Fruit fly (Drosophila melanogaster) whole organism, pupa: ENCODE measurements around the gene Aprt.
A peak's percentile ranks its signal among the peaks of the same experiment; 100 is the strongest.

Experiments used
- CG10348 ChIP-seq: fragments of 200-800 bp; sonication (Bioruptor generic); IDR thresholded peaks from 2 replicates; pipeline ENCODE4 v1.3.6; 2022; ENCODE audit warnings: missing biosample characterization, missing genetic modification characterization
- CG13204 ChIP-seq: fragments of 200-800 bp; sonication (Bioruptor generic); optimal IDR thresholded peaks from 2 replicates; lab custom pipeline; 2018; ENCODE audit warnings: missing biosample characterization, mild to moderate bottlenecking, missing genetic modification characterization, moderate library complexity
- CG34367 ChIP-seq: fragments of 200-800 bp; sonication (Bioruptor generic); optimal IDR thresholded peaks from 2 replicates; lab custom pipeline; 2018; ENCODE audit warnings: missing biosample characterization, mild to moderate bottlenecking, missing genetic modification characterization
- CG4496 ChIP-seq: fragments of 200-800 bp; sonication (Bioruptor generic); IDR thresholded peaks from 3 replicates; pipeline ENCODE4 v1.3.6; 2022; ENCODE audit warnings: missing biosample characterization, missing genetic modification characterization
- CG8159 ChIP-seq: fragments of 200-800 bp; sonication (Bioruptor generic); optimal IDR thresholded peaks from 3 replicates; lab custom pipeline; 2018; ENCODE audit warnings: missing biosample characterization, mild to moderate bottlenecking, missing genetic modification characterization, moderate library complexity
- CG8301 ChIP-seq: fragments of 200-800 bp; sonication (Bioruptor generic); optimal IDR thresholded peaks from 2 replicates; lab custom pipeline; 2018; ENCODE audit warnings: missing biosample characterization, mild to moderate bottlenecking, missing genetic modification characterization
- D1 ChIP-seq: fragments of 200-800 bp; sonication (Bioruptor generic); optimal IDR thresholded peaks from 2 replicates; lab custom pipeline; 2018; ENCODE audit warnings: missing biosample characterization, mild to moderate bottlenecking, missing genetic modification characterization, moderate library complexity
- EcR ChIP-seq: fragments of 200-800 bp; sonication (Bioruptor generic); optimal IDR thresholded peaks from 3 replicates; lab custom pipeline; 2019; ENCODE audit warnings: missing biosample characterization, missing genetic modification characterization, mild to moderate bottlenecking, moderate library complexity, missing genetic modification reagents
- Pif1A ChIP-seq: fragments of 200-800 bp; sonication (Bioruptor generic); optimal IDR thresholded peaks from 3 replicates; lab custom pipeline; 2016; ENCODE audit warnings: missing biosample characterization, missing genetic modification characterization
- Snoo ChIP-seq: fragments of 200-800 bp; sonication (Bioruptor generic); optimal IDR thresholded peaks from 3 replicates; lab custom pipeline; 2017; ENCODE audit warnings: missing biosample characterization, mild to moderate bottlenecking, missing genetic modification characterization, inconsistent platforms
- rn ChIP-seq: fragments of 200-800 bp; sonication (Bioruptor generic); IDR thresholded peaks from 2 replicates; pipeline ENCODE4 v1.3.6; 2022; ENCODE audit warnings: missing biosample characterization, missing genetic modification characterization

- no peak for TF ChIP-seq D1 (tag; lab: Kevin White, UChicago)
- peak; percentile 36 for TF ChIP-seq CG8301 (tag; lab: Kevin White, UChicago)
- no peak for TF ChIP-seq CG10348 (GFP tag; lab: Robert Waterston, UW)
- TF ChIP-seq rn (GFP tag; lab: Robert Waterston, UW) = no peak
- TF ChIP-seq Pif1A (GFP tag; lab: Kevin White, UChicago) = peak; percentile 35
- peak; percentile 22 for TF ChIP-seq CG34367
- no peak for TF ChIP-seq CG13204 (GFP tag; lab: Kevin White, UChicago)
- TF ChIP-seq CG4496 (GFP tag; lab: Robert Waterston, UW) = no peak
- peak; percentile 50 for TF ChIP-seq Snoo (tag; lab: Kevin White, UChicago)
- TF ChIP-seq CG8159 (tag; lab: Kevin White, UChicago) = peak; percentile 62
- TF ChIP-seq EcR (GFP tag; lab: Kevin White, UChicago) = no peak
Observed at dm6 chr3L:1856467-1857350, 28.1 kb downstream of the Aprt start, which contains the start of gene CG12024.
